Worm (Caenorhabditis elegans) whole organism, L4 larva: ENCODE results near the gene Y97E10AR.8.

Source experiments
- F44E2.7 ChIP-seq: fragments of 200-800 bp; sonication (Bioruptor generic); IDR thresholded peaks from 2 replicates; pipeline ENCODE4 v2.1.2; 2022; ENCODE audit warnings: missing genetic modification characterization, missing compliant biosample characterization
- R02D3.7 ChIP-seq: fragments of 150-350 bp; sonication (generic microtip); optimal IDR thresholded peaks from 3 replicates; lab custom pipeline; 2014; ENCODE audit warnings: missing biosample characterization, missing genetic modification characterization
- T20F7.1 ChIP-seq: fragments of 200-800 bp; sonication (Bioruptor generic); optimal IDR thresholded peaks from 2 replicates; lab custom pipeline; 2018; ENCODE audit warnings: mild to moderate bottlenecking, missing genetic modification characterization, missing compliant biosample characterization
- T26A8.4 ChIP-seq: fragments of 200-800 bp; sonication (Bioruptor generic); IDR thresholded peaks from 2 replicates; pipeline ENCODE4 v1.3.6; 2022; ENCODE audit warnings: missing genetic modification characterization, missing compliant biosample characterization
- Y105C5A.15 ChIP-seq: fragments of 200-800 bp; sonication (Bioruptor generic); IDR thresholded peaks from 2 replicates; pipeline ENCODE4 v1.3.6; 2022; ENCODE audit warnings: missing genetic modification characterization, missing compliant biosample characterization
- Y48G9A.11 ChIP-seq: fragments of 200-800 bp; sonication (Bioruptor generic); IDR thresholded peaks from 2 replicates; pipeline ENCODE4 v1.3.6; 2022; ENCODE audit warnings: missing genetic modification reagents, missing genetic modification characterization, missing compliant biosample characterization
- Y75B8A.6 ChIP-seq: fragments of 200-800 bp; sonication (Bioruptor generic); IDR thresholded peaks from 2 replicates; pipeline ENCODE4 v1.3.6; 2022; ENCODE audit warnings: missing genetic modification reagents, missing genetic modification characterization, missing compliant biosample characterization
- ZK337.2 ChIP-seq: fragments of 200-800 bp; sonication (Bioruptor generic); IDR thresholded peaks from 2 replicates; pipeline ENCODE4 v1.3.6; 2022; ENCODE audit warnings: missing genetic modification reagents, missing genetic modification characterization, missing compliant biosample characterization
- ceh-28 ChIP-seq: fragments of 150-350 bp; optimal IDR thresholded peaks from 2 replicates; lab custom pipeline; 2014; ENCODE audit warnings: missing biosample characterization, missing genetic modification reagents, missing genetic modification characterization
- cey-2 ChIP-seq: sonication (generic microtip); optimal IDR thresholded peaks from 3 replicates; lab custom pipeline; 2017; ENCODE audit warnings: missing genetic modification characterization, mild to moderate bottlenecking, missing compliant biosample characterization, antibody characterized with exemption, borderline replicate concordance; ENCODE audit not compliant: insufficient read depth
- daf-12 ChIP-seq: fragments of 150-350 bp; optimal IDR thresholded peaks from 2 replicates; lab custom pipeline; 2014; ENCODE audit warnings: missing biosample characterization, missing genetic modification reagents, missing genetic modification characterization
- daf-16 ChIP-seq, 3 experiments: sonication (generic microtip); optimal IDR thresholded peaks; 2 replicates each; lab custom pipeline; 2016 to 2017; ENCODE audit warnings: missing genetic modification characterization in 3 of 3, missing genetic modification reagents in 3 of 3, mild to moderate bottlenecking in 2 of 3, missing compliant biosample characterization in 2 of 3, missing biosample characterization in 1 of 3, moderate library complexity in 1 of 3
- daf-8 ChIP-seq: fragments of 200-800 bp; sonication (Bioruptor generic); IDR thresholded peaks from 2 replicates; pipeline ENCODE4 v1.3.6; 2022; ENCODE audit warnings: missing genetic modification characterization, missing compliant biosample characterization
- dmd-9 ChIP-seq: fragments of 200-800 bp; sonication (Bioruptor generic); IDR thresholded peaks from 2 replicates; pipeline ENCODE4 v1.3.6; 2022; ENCODE audit warnings: missing genetic modification reagents, missing genetic modification characterization, missing compliant biosample characterization
- dpl-1 ChIP-seq: fragments of 150-350 bp; optimal IDR thresholded peaks from 2 replicates; lab custom pipeline; 2014; ENCODE audit warnings: missing biosample characterization, missing genetic modification reagents, missing genetic modification characterization
- duxl-1 ChIP-seq: sonication (generic microtip); optimal IDR thresholded peaks from 2 replicates; lab custom pipeline; 2016; ENCODE audit warnings: mild to moderate bottlenecking, missing genetic modification characterization, moderate library complexity, missing compliant biosample characterization; ENCODE audit not compliant: poor library complexity
- egl-27 ChIP-seq: sonication (generic microtip); optimal IDR thresholded peaks from 3 replicates; lab custom pipeline; 2017; ENCODE audit warnings: missing biosample characterization, missing genetic modification reagents, missing genetic modification characterization
- egl-43 ChIP-seq: fragments of 200-800 bp; sonication (Bioruptor generic); IDR thresholded peaks from 2 replicates; pipeline ENCODE4 v1.3.6; 2022; ENCODE audit warnings: missing genetic modification reagents, missing genetic modification characterization, missing compliant biosample characterization
- fkh-10 ChIP-seq: fragments of 150-350 bp; optimal IDR thresholded peaks from 2 replicates; lab custom pipeline; 2014; ENCODE audit warnings: missing biosample characterization, missing genetic modification reagents, missing genetic modification characterization
- fos-1 ChIP-seq: fragments of 150-350 bp; optimal IDR thresholded peaks from 2 replicates; lab custom pipeline; 2014; ENCODE audit warnings: missing biosample characterization, missing genetic modification characterization
- hif-1 ChIP-seq, 2 experiments: sonication (generic microtip); optimal IDR thresholded peaks; 2 replicates each; lab custom pipeline; 2016 to 2017; ENCODE audit warnings: missing compliant biosample characterization in 2 of 2, missing genetic modification characterization in 2 of 2, missing genetic modification reagents in 2 of 2, missing genotype in 2 of 2, mild to moderate bottlenecking in 1 of 2
- hlh-11 ChIP-seq: fragments of 200-800 bp; sonication (Bioruptor generic); optimal IDR thresholded peaks from 2 replicates; lab custom pipeline; 2018; ENCODE audit warnings: mild to moderate bottlenecking, missing genetic modification characterization, missing compliant biosample characterization
- jun-1 ChIP-seq: fragments of 150-350 bp; optimal IDR thresholded peaks from 2 replicates; lab custom pipeline; 2014; ENCODE audit warnings: missing biosample characterization, missing genetic modification reagents, missing genetic modification characterization
- lin-1 ChIP-seq: fragments of 200-800 bp; sonication (Bioruptor generic); IDR thresholded peaks from 2 replicates; pipeline ENCODE4 v1.3.6; 2022; ENCODE audit warnings: missing genetic modification reagents, missing genetic modification characterization, missing compliant biosample characterization
- lin-13 ChIP-seq: fragments of 150-350 bp; optimal IDR thresholded peaks from 2 replicates; lab custom pipeline; 2014; ENCODE audit warnings: missing biosample characterization, missing genetic modification reagents, missing genetic modification characterization
- lin-15B ChIP-seq: fragments of 150-350 bp; sonication (generic microtip); optimal IDR thresholded peaks from 3 replicates; lab custom pipeline; 2014; ENCODE audit warnings: missing biosample characterization, missing genetic modification characterization
- lin-38 ChIP-seq: fragments of 200-800 bp; sonication (Bioruptor generic); IDR thresholded peaks from 2 replicates; pipeline ENCODE4 v1.3.6; 2022; ENCODE audit warnings: missing genetic modification reagents, missing genetic modification characterization, missing compliant biosample characterization
- lin-39 ChIP-seq: fragments of 150-350 bp; optimal IDR thresholded peaks from 2 replicates; lab custom pipeline; 2014; ENCODE audit warnings: missing biosample characterization, missing genetic modification reagents, missing genetic modification characterization
- madf-5 ChIP-seq, 2 experiments: fragments of 200-800 bp; sonication (Bioruptor generic); IDR thresholded peaks; 2 replicates each; pipeline ENCODE4 v1.3.6; 2022; ENCODE audit warnings: missing compliant biosample characterization in 2 of 2, missing genetic modification characterization in 2 of 2
- madf-9 ChIP-seq: fragments of 200-800 bp; sonication (Bioruptor generic); conservative IDR thresholded peaks from 2 replicates; pipeline ENCODE4 v1.3.6; 2022; ENCODE audit warnings: missing genetic modification reagents, missing genetic modification characterization, missing compliant biosample characterization
- mdl-1 ChIP-seq, 2 experiments: fragments of 150-350 bp in 1 of 2; sonication (generic microtip) in 1 of 2; optimal IDR thresholded peaks; 2 replicates each; lab custom pipeline; 2014 to 2017; ENCODE audit warnings: missing biosample characterization in 2 of 2, missing genetic modification characterization in 2 of 2
- mes-2 ChIP-seq: sonication (generic microtip); optimal IDR thresholded peaks from 2 replicates; lab custom pipeline; 2016; ENCODE audit warnings: missing genotype, mild to moderate bottlenecking, missing genetic modification characterization, missing compliant biosample characterization; ENCODE audit not compliant: poor library complexity, severe bottlenecking
- mxl-3 ChIP-seq: fragments of 200-800 bp; sonication (Bioruptor generic); optimal IDR thresholded peaks from 2 replicates; lab custom pipeline; 2018; ENCODE audit warnings: mild to moderate bottlenecking, missing genetic modification characterization, missing compliant biosample characterization
- nhr-10 ChIP-seq: fragments of 150-350 bp; optimal IDR thresholded peaks from 2 replicates; lab custom pipeline; 2014; ENCODE audit warnings: missing biosample characterization, missing genetic modification characterization
- nhr-111 ChIP-seq: fragments of 200-800 bp; sonication (Bioruptor generic); optimal IDR thresholded peaks from 2 replicates; lab custom pipeline; 2018; ENCODE audit warnings: mild to moderate bottlenecking, missing genetic modification characterization, missing compliant biosample characterization
- nhr-25 ChIP-seq: sonication (generic microtip); optimal IDR thresholded peaks from 2 replicates; lab custom pipeline; 2017; ENCODE audit warnings: missing genetic modification characterization, mild to moderate bottlenecking, missing compliant biosample characterization, antibody characterized with exemption, moderate library complexity, borderline replicate concordance; ENCODE audit not compliant: insufficient read depth
- nhr-28 ChIP-seq: fragments of 150-350 bp; optimal IDR thresholded peaks from 2 replicates; lab custom pipeline; 2014; ENCODE audit warnings: missing biosample characterization, missing genetic modification characterization
- nhr-41 ChIP-seq: fragments of 200-800 bp; sonication (Bioruptor generic); IDR thresholded peaks from 2 replicates; pipeline ENCODE4 v1.3.6; 2022; ENCODE audit warnings: missing genetic modification reagents, missing genetic modification characterization, missing compliant biosample characterization
- nhr-42 ChIP-seq: fragments of 200-800 bp; sonication (Bioruptor generic); IDR thresholded peaks from 2 replicates; pipeline ENCODE4 v1.3.6; 2022; ENCODE audit warnings: missing genetic modification characterization, missing compliant biosample characterization
- nhr-76 ChIP-seq: fragments of 150-350 bp; optimal IDR thresholded peaks from 2 replicates; lab custom pipeline; 2014; ENCODE audit warnings: missing biosample characterization, missing genetic modification characterization
- php-3 ChIP-seq: fragments of 200-800 bp; sonication (Bioruptor generic); IDR thresholded peaks from 2 replicates; pipeline ENCODE4 v1.3.6; 2022; ENCODE audit warnings: missing genetic modification reagents, missing genetic modification characterization, missing compliant biosample characterization
- rbr-2 ChIP-seq: sonication (generic microtip); optimal IDR thresholded peaks from 2 replicates; lab custom pipeline; 2016; ENCODE audit warnings: missing genotype, missing genetic modification characterization, missing compliant biosample characterization
- saeg-2 ChIP-seq: fragments of 200-800 bp; sonication (Bioruptor generic); IDR thresholded peaks from 2 replicates; pipeline ENCODE4 v1.3.6; 2022; ENCODE audit warnings: missing genetic modification reagents, missing genetic modification characterization, missing compliant biosample characterization
- sdz-12 ChIP-seq: fragments of 200-800 bp; sonication (Bioruptor generic); optimal IDR thresholded peaks from 2 replicates; lab custom pipeline; 2018; ENCODE audit warnings: mild to moderate bottlenecking, missing genetic modification characterization, missing compliant biosample characterization
- spr-1 ChIP-seq: sonication (generic microtip); optimal IDR thresholded peaks from 2 replicates; lab custom pipeline; 2016; ENCODE audit warnings: mild to moderate bottlenecking, missing genetic modification characterization, missing compliant biosample characterization
- tra-1 ChIP-seq: fragments of 200-800 bp; sonication (Bioruptor generic); IDR thresholded peaks from 2 replicates; pipeline ENCODE4 v1.3.6; 2022; ENCODE audit warnings: missing genetic modification reagents, missing genetic modification characterization, missing compliant biosample characterization
- unc-39 ChIP-seq: sonication (generic microtip); optimal IDR thresholded peaks from 2 replicates; lab custom pipeline; 2017; ENCODE audit warnings: missing biosample characterization, missing genetic modification characterization
- vab-7 ChIP-seq: fragments of 200-800 bp; sonication (Bioruptor generic); IDR thresholded peaks from 2 replicates; pipeline ENCODE4 v1.3.6; 2022; ENCODE audit warnings: missing genetic modification reagents, missing genetic modification characterization, missing compliant biosample characterization
- zip-11 ChIP-seq: fragments of 200-800 bp; sonication (Bioruptor generic); IDR thresholded peaks from 2 replicates; pipeline ENCODE4 v1.3.6; 2022; ENCODE audit warnings: missing genetic modification characterization, missing compliant biosample characterization
- ztf-11 ChIP-seq: fragments of 150-350 bp; optimal IDR thresholded peaks from 2 replicates; lab custom pipeline; 2014; ENCODE audit warnings: missing biosample characterization, missing genetic modification characterization
- ztf-7 ChIP-seq: fragments of 150-350 bp; optimal IDR thresholded peaks from 2 replicates; lab custom pipeline; 2014; ENCODE audit warnings: missing biosample characterization, missing genetic modification characterization

Y97E10AR.8 gene

ce11 chrV:8013901-8014388 lies 8.8 kb downstream of the Y97E10AR.8 start, which contains the start of gene Y97E10AR.6 (continued):
- TF ChIP-seq nhr-76 (tag; lab: Kevin White, UChicago), result no peak
- TF ChIP-seq mxl-3 (GFP tag; lab: Kevin White, UChicago), result peak; percentile 6
- TF ChIP-seq dpl-1 (GFP tag; lab: Kevin White, UChicago), result no peak
- peak; percentile 31 for TF ChIP-seq T20F7.1 (GFP tag; lab: Kevin White, UChicago)
- TF ChIP-seq Y105C5A.15, result no peak
- no peak for TF ChIP-seq fos-1 (tag; lab: Kevin White, UChicago)
- TF ChIP-seq rbr-2 (tag; lab: Kevin White, UChicago), result peak; percentile 26
- TF ChIP-seq lin-39 (tag; lab: Kevin White, UChicago), result no peak
- no peak for TF ChIP-seq ZK337.2 (GFP tag; lab: Robert Waterston, UW)
- TF ChIP-seq zip-11, result no peak
- no peak for TF ChIP-seq php-3 (GFP tag; lab: Robert Waterston, UW)
- TF ChIP-seq unc-39, result no peak
- no peak for TF ChIP-seq nhr-42 (GFP tag; lab: Robert Waterston, UW)
- TF ChIP-seq madf-9, result no peak
- TF ChIP-seq spr-1, result no peak
- TF ChIP-seq lin-38 (GFP tag; lab: Robert Waterston, UW), result peak; percentile 70
- TF ChIP-seq ztf-11, result no peak
- no peak for TF ChIP-seq lin-13 (GFP tag; lab: Kevin White, UChicago)
- TF ChIP-seq daf-16 (GFP tag; optimal IDR thresholded peaks at IDR 0.05; lab: Kevin White, UChicago), result no peak
- TF ChIP-seq daf-16 (tag; optimal IDR thresholded peaks at IDR 0.05; lab: Kevin White, UChicago), result peak; percentile 25
- no peak for TF ChIP-seq nhr-41 (GFP tag; lab: Robert Waterston, UW)
- TF ChIP-seq madf-5 (GFP tag; IDR thresholded peaks at IDR 0.05; lab: Robert Waterston, UW), result no peak
- no peak for TF ChIP-seq Y48G9A.11 (GFP tag; lab: Robert Waterston, UW)
- TF ChIP-seq ztf-7 (tag; lab: Kevin White, UChicago), result peak; percentile 23
- TF ChIP-seq nhr-25, result no peak
- no peak for TF ChIP-seq Y75B8A.6
- TF ChIP-seq hlh-11 (tag; lab: Kevin White, UChicago), result peak; percentile 41
- no peak for TF ChIP-seq saeg-2 (GFP tag; lab: Robert Waterston, UW)
- no peak for TF ChIP-seq nhr-111 (GFP tag; lab: Kevin White, UChicago)
- TF ChIP-seq daf-8 (GFP tag; lab: Robert Waterston, UW), result no peak
- peak in 1 of 2 experiments; percentile 64 for TF ChIP-seq mdl-1 (tag; optimal IDR thresholded peaks at IDR 0.05; lab: Kevin White, UChicago)
- no peak for TF ChIP-seq cey-2 (tag; lab: Kevin White, UChicago)
- peak; percentile 43 for TF ChIP-seq nhr-28 (tag; lab: Kevin White, UChicago)
- TF ChIP-seq ceh-28, result no peak
- TF ChIP-seq mes-2 (tag; lab: Kevin White, UChicago), result peak; percentile 47
- no peak for TF ChIP-seq fkh-10 (GFP tag; lab: Kevin White, UChicago)
- TF ChIP-seq duxl-1 (tag; lab: Kevin White, UChicago), result no peak
- no peak for TF ChIP-seq egl-43
- TF ChIP-seq hif-1 (tag; optimal IDR thresholded peaks at IDR 0.05; lab: Kevin White, UChicago), result peak in 1 of 2 experiments; percentile 14
- no peak for TF ChIP-seq lin-15B (tag; lab: Kevin White, UChicago)
- no peak for TF ChIP-seq vab-7 (GFP tag; lab: Robert Waterston, UW)
- TF ChIP-seq dmd-9, result no peak
- TF ChIP-seq T26A8.4 (GFP tag; lab: Robert Waterston, UW), result no peak
- TF ChIP-seq R02D3.7, result no peak
- no peak for TF ChIP-seq lin-1
- no peak for TF ChIP-seq jun-1 (tag; lab: Kevin White, UChicago)
- TF ChIP-seq tra-1 (GFP tag; lab: Robert Waterston, UW), result no peak
- no peak for TF ChIP-seq egl-27 (tag; lab: Kevin White, UChicago)
- no peak for TF ChIP-seq sdz-12
- TF ChIP-seq daf-12 (tag; lab: Kevin White, UChicago), result no peak
- TF ChIP-seq F44E2.7 (GFP tag; lab: Robert Waterston, UW), result no peak
- TF ChIP-seq nhr-10, result no peak
